Worm (Caenorhabditis elegans) whole organism, early embryonic: ENCODE data around the gene jtr-1.

Source experiments
- B0310.2 ChIP-seq: sonication (generic microtip); optimal IDR thresholded peaks from 2 replicates; lab custom pipeline; 2016; ENCODE audit warnings: mild to moderate bottlenecking, missing genetic modification characterization, missing compliant biosample characterization
- F13C5.2 ChIP-seq: sonication (generic microtip); optimal IDR thresholded peaks from 2 replicates; lab custom pipeline; 2017; ENCODE audit warnings: mild to moderate bottlenecking, missing genetic modification characterization, inconsistent platforms, missing compliant biosample characterization
- aly-1 ChIP-seq: sonication (generic microtip); optimal IDR thresholded peaks from 2 replicates; lab custom pipeline; 2016; ENCODE audit warnings: missing genetic modification characterization, missing compliant biosample characterization
- ama-1 ChIP-seq: fragments of 150-350 bp; optimal IDR thresholded peaks from 2 replicates; lab custom pipeline; 2014
- ceh-13 ChIP-seq: fragments of 200-800 bp; sonication (Bioruptor generic); optimal IDR thresholded peaks from 2 replicates; lab custom pipeline; 2018; ENCODE audit warnings: mild to moderate bottlenecking, missing genetic modification characterization, missing compliant biosample characterization
- ceh-36 ChIP-seq: sonication (generic microtip); optimal IDR thresholded peaks from 2 replicates; lab custom pipeline; 2016; ENCODE audit warnings: missing genetic modification characterization, inconsistent platforms, missing compliant biosample characterization
- ets-7 ChIP-seq: sonication (generic microtip); optimal IDR thresholded peaks from 2 replicates; lab custom pipeline; 2016; ENCODE audit warnings: missing genotype, missing genetic modification characterization, missing compliant biosample characterization
- flt-1 ChIP-seq: fragments of 200-800 bp; sonication (Bioruptor generic); IDR thresholded peaks from 2 replicates; pipeline ENCODE4 v1.3.6; 2022; ENCODE audit warnings: missing genetic modification characterization, missing compliant biosample characterization
- hmbx-1 ChIP-seq: sonication (generic microtip); optimal IDR thresholded peaks from 2 replicates; lab custom pipeline; 2016; ENCODE audit warnings: mild to moderate bottlenecking, missing genetic modification characterization, missing compliant biosample characterization
- hmg-4 ChIP-seq: fragments of 200-800 bp; sonication (Bioruptor generic); optimal IDR thresholded peaks from 2 replicates; lab custom pipeline; 2018; ENCODE audit warnings: mild to moderate bottlenecking, missing genetic modification characterization, missing compliant biosample characterization
- hnd-1 ChIP-seq: sonication (generic microtip); optimal IDR thresholded peaks from 2 replicates; lab custom pipeline; 2016; ENCODE audit warnings: missing genetic modification characterization, missing compliant biosample characterization
- pes-1 ChIP-seq: fragments of 200-800 bp; sonication (Bioruptor generic); IDR thresholded peaks from 2 replicates; pipeline ENCODE4 v1.3.6; 2022; ENCODE audit warnings: missing genetic modification reagents, missing genetic modification characterization, missing compliant biosample characterization
- scrt-1 ChIP-seq: fragments of 200-800 bp; sonication (Bioruptor generic); IDR thresholded peaks from 2 replicates; pipeline ENCODE4 v1.3.6; 2022; ENCODE audit warnings: missing genetic modification characterization, missing compliant biosample characterization
- sea-1 ChIP-seq: fragments of 200-800 bp; sonication (Bioruptor generic); conservative IDR thresholded peaks from 2 replicates; pipeline ENCODE4 v1.3.6; 2022; ENCODE audit warnings: missing genetic modification characterization, missing compliant biosample characterization
- tbx-11 ChIP-seq: fragments of 200-800 bp; sonication (Bioruptor generic); IDR thresholded peaks from 2 replicates; pipeline ENCODE4 v1.3.6; 2022; ENCODE audit warnings: missing genetic modification characterization, missing compliant biosample characterization
- tbx-37 ChIP-seq: fragments of 200-800 bp; sonication (Bioruptor generic); conservative IDR thresholded peaks from 2 replicates; pipeline ENCODE4 v1.3.6; 2022; ENCODE audit warnings: missing genetic modification reagents, missing genetic modification characterization, missing compliant biosample characterization
- tra-4 ChIP-seq: sonication (generic microtip); optimal IDR thresholded peaks from 2 replicates; lab custom pipeline; 2017; ENCODE audit warnings: missing genetic modification characterization, missing compliant biosample characterization

The jtr-1 gene

DNA sequence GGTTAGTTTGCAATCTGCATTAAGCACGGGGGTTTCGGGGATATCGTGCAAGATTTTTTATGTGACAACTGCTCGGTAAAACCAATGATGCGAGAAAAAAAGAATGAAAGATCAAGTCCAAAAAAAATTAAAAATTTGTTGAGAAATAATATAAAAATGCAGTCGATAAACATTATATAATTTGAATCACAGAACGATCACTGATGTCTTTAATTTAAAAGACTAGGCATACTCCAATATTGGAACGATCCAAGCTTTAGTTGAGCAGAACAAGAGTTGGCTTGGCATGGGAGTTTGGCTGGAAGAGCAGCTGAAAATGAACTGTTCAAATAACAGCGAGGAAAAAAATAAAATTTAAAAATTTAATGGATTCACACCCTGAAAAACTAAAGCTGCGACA is 6.6 kb downstream of the jtr-1 start, which contains the start of gene clec-171:
Gene clec-171 (minus strand): TSS at position 101 of the 400 bp plus-strand sequence.
- TF ChIP-seq ets-7 (tag; lab: Kevin White, UChicago) (no peak), flt-1 (GFP tag; lab: Robert Waterston, UW) (no peak), pes-1 (GFP tag; lab: Robert Waterston, UW) (no peak)

DNA sequence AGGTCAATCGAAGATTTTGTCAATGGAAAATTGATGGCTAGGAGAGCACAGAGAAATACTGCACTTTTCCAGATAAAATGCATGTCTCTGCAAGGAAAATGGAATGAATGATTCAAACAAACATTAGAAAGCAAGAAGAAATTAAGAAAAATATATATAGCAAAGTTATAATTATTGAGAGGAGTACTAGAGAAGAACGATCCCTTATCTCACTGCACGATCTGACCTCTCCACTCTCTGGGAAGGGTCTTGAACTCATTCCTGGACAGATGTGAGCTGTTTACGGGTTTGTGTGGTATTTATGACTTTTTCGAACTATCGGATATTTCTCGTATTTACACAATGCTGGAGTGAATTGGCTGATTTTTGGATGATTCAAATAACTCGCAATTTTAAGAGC is 9.5 kb downstream of the jtr-1 start, which contains the start of gene Y77E11A.23:
Gene Y77E11A.23 (minus strand): TSS at position 107 of the 400 bp plus-strand sequence.
- TF ChIP-seq ceh-13 (GFP tag; lab: Kevin White, UChicago) (no peak), hnd-1 (tag; lab: Kevin White, UChicago) (no peak), tra-4 (tag; lab: Kevin White, UChicago) (no peak), aly-1 (tag; lab: Kevin White, UChicago) (no peak), B0310.2 (tag; lab: Kevin White, UChicago) (no peak), tbx-37 (GFP tag; lab: Robert Waterston, UW) (no peak), pes-1 (GFP tag; lab: Robert Waterston, UW) (no peak)

DNA sequence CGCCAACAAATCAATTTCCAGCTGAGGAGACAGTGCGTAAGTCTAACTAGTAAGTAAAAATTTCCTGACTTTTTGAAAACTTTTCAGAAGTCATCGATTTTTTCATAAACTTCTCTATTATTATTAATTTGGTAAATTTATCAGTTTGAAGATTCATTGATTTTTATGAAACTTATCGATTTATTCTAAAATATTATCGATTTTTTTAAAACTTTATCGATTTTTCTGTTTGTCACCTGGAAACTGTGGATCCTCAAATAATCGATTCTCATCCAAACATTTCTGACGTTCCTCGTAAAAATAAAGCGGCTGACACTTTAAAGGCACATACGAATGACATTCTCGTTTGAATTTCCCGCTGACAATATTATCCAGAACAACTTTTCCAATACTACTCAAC is 13.2 kb downstream of the jtr-1 start:
- no peak for TF ChIP-seq tbx-11
- no peak for TF ChIP-seq sea-1 (GFP tag; lab: Robert Waterston, UW)
- no peak for TF ChIP-seq hmbx-1 (tag; lab: Kevin White, UChicago)
- TF ChIP-seq ets-7 (tag; lab: Kevin White, UChicago) = no peak
- no peak for TF ChIP-seq tbx-37 (GFP tag; lab: Robert Waterston, UW)
- TF ChIP-seq F13C5.2 = no peak
- no peak for TF ChIP-seq tra-4 (tag; lab: Kevin White, UChicago)
- TF ChIP-seq ceh-13 (GFP tag; lab: Kevin White, UChicago) = no peak

DNA sequence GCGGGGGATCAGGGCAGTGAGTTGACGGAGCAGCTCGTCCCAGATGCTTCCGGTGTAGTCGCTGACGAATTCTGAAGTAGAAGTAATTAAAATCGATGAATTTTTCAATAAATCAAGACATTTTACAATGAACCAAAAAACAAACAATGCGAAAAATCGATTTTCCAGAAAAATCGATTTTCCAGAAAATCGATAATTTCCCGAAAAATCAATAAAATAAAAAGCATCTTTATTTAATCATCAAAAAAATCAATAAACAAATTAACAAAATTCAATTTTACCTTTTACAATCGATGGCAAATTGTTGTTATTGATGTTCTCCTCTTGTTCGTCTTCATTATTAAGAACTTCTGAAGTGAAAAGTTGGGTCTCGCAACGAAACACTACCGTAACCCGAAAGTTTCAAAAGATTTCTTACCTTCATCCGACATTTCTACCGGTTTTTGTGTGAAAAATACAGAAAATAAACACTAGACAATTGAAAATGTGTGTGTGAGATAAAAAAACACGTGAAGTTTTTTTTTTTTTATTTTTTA is 13.9 kb downstream of the jtr-1 start, which contains the start of gene clp-6:
Gene clp-6 (minus strand): TSS at position 486 of the 536 bp plus-strand sequence.
- no peak for TF ChIP-seq ceh-36 (tag; lab: Kevin White, UChicago)
- TF ChIP-seq tbx-11 = no peak
- no peak for TF ChIP-seq ets-7 (tag; lab: Kevin White, UChicago)
- no peak for TF ChIP-seq hmbx-1 (tag; lab: Kevin White, UChicago)
- TF ChIP-seq scrt-1 (GFP tag; lab: Robert Waterston, UW) = no peak
- TF ChIP-seq B0310.2 (tag; lab: Kevin White, UChicago) = no peak
- no peak for TF ChIP-seq sea-1 (GFP tag; lab: Robert Waterston, UW)
- no peak for TF ChIP-seq F13C5.2
- TF ChIP-seq flt-1 (GFP tag; lab: Robert Waterston, UW) = no peak
- TF ChIP-seq tra-4 (tag; lab: Kevin White, UChicago) = no peak
- TF ChIP-seq ama-1 (lab: Kevin White, UChicago) = no peak

DNA sequence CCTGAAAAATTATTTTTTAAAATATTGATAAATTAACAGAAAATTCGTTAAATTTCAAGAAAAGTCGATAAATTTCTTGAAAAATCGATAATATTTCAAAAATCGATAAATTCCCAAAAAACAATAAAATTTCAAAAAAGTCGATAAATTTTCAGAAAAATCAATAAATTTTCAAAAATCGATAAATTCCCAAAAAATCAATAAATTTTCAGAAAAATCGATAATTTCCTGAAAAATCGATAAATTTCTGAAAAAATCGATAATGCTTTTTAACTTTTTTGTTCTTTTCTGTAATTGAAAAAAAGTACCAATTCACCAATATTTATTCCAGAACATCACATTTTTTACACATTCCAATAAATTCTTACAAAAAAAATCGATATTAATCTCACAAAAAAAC is 14.4 kb downstream of the jtr-1 start:
- TF ChIP-seq sea-1 (GFP tag; lab: Robert Waterston, UW) (no peak), ceh-36 (tag; lab: Kevin White, UChicago) (no peak), ets-7 (tag; lab: Kevin White, UChicago) (no peak), scrt-1 (GFP tag; lab: Robert Waterston, UW) (no peak)

DNA sequence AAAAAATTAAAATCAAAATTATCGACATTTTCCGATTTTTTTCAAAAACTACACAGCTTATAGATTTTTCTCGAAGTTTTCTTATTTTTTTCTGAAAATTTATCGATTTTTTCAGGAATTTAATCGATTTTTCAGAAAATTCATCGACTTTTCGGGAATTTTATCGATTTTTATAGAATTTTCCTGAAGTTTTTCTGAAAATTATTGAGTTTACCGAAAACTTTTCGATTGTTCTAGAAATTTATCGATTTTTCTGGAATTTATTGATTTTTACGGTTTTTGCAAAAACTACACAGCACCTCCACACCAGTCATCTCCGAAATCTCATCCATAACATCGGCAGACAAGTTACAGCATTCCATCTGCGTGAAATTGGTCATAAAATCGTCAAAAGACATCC is 16.9 kb downstream of the jtr-1 start:
- TF ChIP-seq sea-1 (GFP tag; lab: Robert Waterston, UW) = no peak
- TF ChIP-seq hmg-4 = no peak
- no peak for TF ChIP-seq scrt-1 (GFP tag; lab: Robert Waterston, UW)
- TF ChIP-seq ama-1 (lab: Kevin White, UChicago) = no peak
- TF ChIP-seq pes-1 (GFP tag; lab: Robert Waterston, UW) = no peak
- no peak for TF ChIP-seq ceh-13 (GFP tag; lab: Kevin White, UChicago)
- no peak for TF ChIP-seq ceh-36 (tag; lab: Kevin White, UChicago)
- TF ChIP-seq tbx-11 = no peak
- TF ChIP-seq tbx-37 (GFP tag; lab: Robert Waterston, UW) = no peak
- TF ChIP-seq aly-1 (tag; lab: Kevin White, UChicago) = no peak
- TF ChIP-seq hmbx-1 (tag; lab: Kevin White, UChicago) = no peak
- TF ChIP-seq tra-4 (tag; lab: Kevin White, UChicago) = no peak
- TF ChIP-seq flt-1 (GFP tag; lab: Robert Waterston, UW) = no peak
- TF ChIP-seq ets-7 (tag; lab: Kevin White, UChicago) = no peak
- TF ChIP-seq B0310.2 (tag; lab: Kevin White, UChicago) = no peak
- TF ChIP-seq F13C5.2 = no peak

DNA sequence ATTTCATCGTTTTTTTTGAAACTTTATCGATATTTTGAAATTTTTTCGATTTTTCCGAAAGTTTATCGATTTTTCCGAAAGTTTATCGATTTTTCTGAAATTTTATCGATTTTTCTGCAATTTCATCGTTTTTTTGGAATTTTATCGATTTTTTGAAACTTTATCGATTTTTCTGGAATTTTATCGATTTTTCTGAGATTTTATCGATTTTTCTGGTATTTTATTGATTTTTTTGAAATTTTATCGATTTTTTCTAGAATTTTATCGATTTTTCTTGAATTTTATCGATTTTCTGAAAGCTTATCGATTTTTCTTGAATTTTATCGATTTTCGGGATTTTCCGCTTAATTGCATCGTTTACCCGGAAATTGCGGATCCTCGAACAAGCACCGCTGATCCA is 22.8 kb downstream of the jtr-1 start:
- no peak for TF ChIP-seq hmbx-1 (tag; lab: Kevin White, UChicago)
- TF ChIP-seq scrt-1 (GFP tag; lab: Robert Waterston, UW) = no peak
- no peak for TF ChIP-seq F13C5.2
- no peak for TF ChIP-seq tbx-11
- no peak for TF ChIP-seq ceh-36 (tag; lab: Kevin White, UChicago)
- TF ChIP-seq flt-1 (GFP tag; lab: Robert Waterston, UW) = no peak
- TF ChIP-seq tra-4 (tag; lab: Kevin White, UChicago) = no peak
- TF ChIP-seq ets-7 (tag; lab: Kevin White, UChicago) = no peak
- no peak for TF ChIP-seq pes-1 (GFP tag; lab: Robert Waterston, UW)
- TF ChIP-seq hnd-1 (tag; lab: Kevin White, UChicago) = no peak
- TF ChIP-seq ceh-13 (GFP tag; lab: Kevin White, UChicago) = no peak
- TF ChIP-seq hmg-4 = no peak
- no peak for TF ChIP-seq sea-1 (GFP tag; lab: Robert Waterston, UW)
